Worm (Caenorhabditis elegans): Measurements from ENCODE around the gene lin-5.

lin-5 gene

DNA sequence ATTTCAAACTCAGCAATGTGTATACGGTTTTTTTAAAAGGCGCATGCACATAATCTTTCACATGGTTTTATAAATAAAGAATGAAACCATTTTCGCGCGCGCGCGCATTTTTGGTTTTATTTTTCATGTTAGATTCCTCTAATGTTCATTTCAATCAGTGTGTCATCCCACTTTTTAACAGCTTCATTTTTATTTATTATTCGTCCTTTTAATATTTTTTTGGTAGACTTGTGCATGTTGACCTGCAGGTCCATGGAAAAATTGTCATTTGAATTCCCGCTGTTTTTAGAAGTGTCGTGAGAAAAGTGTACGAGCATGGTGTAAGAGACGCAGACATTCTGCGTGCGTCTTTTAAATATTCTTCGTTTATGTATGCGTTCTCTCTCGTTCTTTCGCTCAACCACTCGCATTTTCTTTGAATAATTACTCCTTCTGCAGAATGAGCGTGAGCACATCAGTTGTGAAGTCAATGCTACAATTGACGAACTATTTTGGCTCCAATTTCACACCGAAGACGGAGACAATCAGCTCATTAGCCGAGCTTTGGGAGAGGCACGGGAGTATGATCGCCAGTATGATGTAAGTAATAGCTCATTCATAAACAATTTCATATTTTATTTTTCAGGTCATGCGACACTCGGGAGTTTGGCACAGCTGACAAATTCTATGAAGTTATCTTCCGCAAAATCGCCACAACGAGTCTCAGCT, at the start of gene lin-5 (continued):
- TF ChIP-seq dox-1 (GFP tag; IDR thresholded peaks at IDR 0.05) (peak; percentile 76), zfh-2 (GFP tag; conservative IDR thresholded peaks at IDR 0.05) (no peak), F55B11.4 (tag; optimal IDR thresholded peaks at IDR 0.05; ENCODE audit: borderline replicate concordance, insufficient read depth) (no peak), rpc-1 (optimal IDR thresholded peaks at IDR 0.05) (no peak), rpc-1 (tag; optimal IDR thresholded peaks at IDR 0.05) (no peak), nfya-2 (GFP tag; IDR thresholded peaks at IDR 0.05) (no peak), ceh-40 (GFP tag; IDR thresholded peaks at IDR 0.05) (no peak), madf-6 (GFP tag; IDR thresholded peaks at IDR 0.05) (peak; percentile 99), repo-1 (tag; optimal IDR thresholded peaks at IDR 0.05) (no peak), efl-1 (GFP tag; optimal IDR thresholded peaks at IDR 0.05) (peak; percentile 96), nhr-80 (tag; optimal IDR thresholded peaks at IDR 0.05) (no peak), lsy-27 (tag; optimal IDR thresholded peaks at IDR 0.05; ENCODE audit: borderline replicate concordance, insufficient read depth) (no peak), aptf-3 (GFP tag; IDR thresholded peaks at IDR 0.05) (no peak), F22D6.2 (tag; optimal IDR thresholded peaks at IDR 0.05) (no peak), akir-1 (GFP tag; optimal IDR thresholded peaks at IDR 0.05) (no peak), fkh-3 (tag; optimal IDR thresholded peaks at IDR 0.05) (no peak), F39B2.1 (GFP tag; IDR thresholded peaks at IDR 0.05) (no peak), B0035.1 (tag; optimal IDR thresholded peaks at IDR 0.05) (no peak), lin-54 (GFP tag; optimal IDR thresholded peaks at IDR 0.05) (peak; percentile 92), him-1 (tag; optimal IDR thresholded peaks at IDR 0.05) (no peak), ztf-6 (GFP tag; IDR thresholded peaks at IDR 0.05) (no peak), hmg-1.2 (GFP tag; IDR thresholded peaks at IDR 0.05) (peak; percentile 67), F52B5.7 (tag; optimal IDR thresholded peaks at IDR 0.05) (no peak), F23B12.7 (tag; optimal IDR thresholded peaks at IDR 0.05; ENCODE audit: insufficient read depth) (no peak), nfya-1 (tag; optimal IDR thresholded peaks at IDR 0.05; ENCODE audit: borderline replicate concordance, insufficient read depth) (no peak), dpff-1 (tag; optimal IDR thresholded peaks at IDR 0.05) (no peak), aptf-2 (GFP tag; conservative IDR thresholded peaks at IDR 0.05) (no peak), snpc-1.3 (tag; optimal IDR thresholded peaks at IDR 0.05; ENCODE audit: insufficient read depth) (peak; percentile 62), attf-3 (GFP tag; conservative IDR thresholded peaks at IDR 0.05) (peak; percentile 70), B0019.2 (GFP tag; conservative IDR thresholded peaks at IDR 0.05) (peak; percentile 41; the same call in 1 of the 2 replicates), zim-3 (tag; optimal IDR thresholded peaks at IDR 0.05) (no peak)

DNA sequence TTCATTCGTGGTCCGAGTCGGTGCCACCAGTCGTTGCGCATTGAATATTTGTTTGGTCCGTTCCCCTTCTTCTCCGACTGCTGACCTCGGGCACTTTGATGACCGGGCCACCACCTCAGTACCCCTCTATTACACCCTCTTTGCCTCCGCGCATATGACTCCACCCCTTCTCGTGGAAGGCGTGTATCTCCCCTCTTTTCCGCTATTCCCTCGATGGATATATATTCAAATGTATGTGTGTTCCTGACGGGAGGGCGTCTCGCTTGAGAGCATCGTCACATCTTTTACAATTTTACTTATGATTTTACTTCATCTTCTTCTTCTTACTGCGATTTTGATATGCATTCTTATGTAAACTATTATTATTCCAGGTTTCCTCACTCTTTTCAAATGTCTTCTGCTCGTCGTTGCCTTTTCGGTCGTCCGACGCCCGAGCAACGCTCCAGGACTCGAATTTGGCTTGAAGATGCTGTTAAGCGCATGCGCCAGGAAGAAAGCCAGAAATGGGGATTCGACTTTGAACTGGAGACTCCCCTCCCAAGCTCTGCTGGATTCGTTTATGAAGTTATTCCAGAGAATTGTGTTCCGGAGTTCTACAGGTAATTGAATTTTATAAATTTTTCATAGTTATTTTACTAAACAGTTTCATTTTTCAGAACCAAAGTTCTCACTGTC, 49.4 kb upstream of the lin-5 start, which contains the start of gene cki-1:
Gene cki-1 (plus strand): TSS at position 372 of the 675 bp plus-strand sequence.
- TF ChIP-seq ceh-79 (tag; optimal IDR thresholded peaks at IDR 0.05) (no peak), lin-26 (GFP tag; IDR thresholded peaks at IDR 0.05) (no peak), zfh-2 (GFP tag; conservative IDR thresholded peaks at IDR 0.05) (peak; percentile 42; the same call in 1 of the 2 replicates), egl-18 (GFP tag; IDR thresholded peaks at IDR 0.05) (no peak), tlf-1 (GFP tag; optimal IDR thresholded peaks at IDR 0.05) (no peak), lin-54 (GFP tag; optimal IDR thresholded peaks at IDR 0.05) (no peak), D2030.7 (GFP tag; IDR thresholded peaks at IDR 0.05) (no peak), snpc-3.4 (tag; optimal IDR thresholded peaks at IDR 0.05) (no peak)
